Worm (Caenorhabditis elegans): Measurements from ENCODE around the gene dph-7.
A peak's percentile ranks its signal among the peaks of the same experiment; 100 is the strongest.

dph-7 gene

ce11 chrIII:13268856-13269255 is 46.1 kb upstream of the dph-7 start, which contains the start of gene cpf-2 (continued):
- TF ChIP-seq nhr-237 (tag; optimal IDR thresholded peaks at IDR 0.05) (no peak), ceh-63 (GFP tag; optimal IDR thresholded peaks at IDR 0.05) (no peak), nhr-19 (GFP tag; conservative IDR thresholded peaks at IDR 0.05) (peak; percentile 73), pag-3 (tag; optimal IDR thresholded peaks at IDR 0.05; ENCODE audit: borderline replicate concordance, insufficient read depth) (no peak), fkh-8 (tag; optimal IDR thresholded peaks at IDR 0.05) (peak; percentile 80), tbx-2 (tag; optimal IDR thresholded peaks at IDR 0.05) (peak; percentile 83), lsy-2 (tag; optimal IDR thresholded peaks at IDR 0.05) (peak; percentile 80), fos-1 (tag; optimal IDR thresholded peaks at IDR 0.05) (no peak), dpl-1 (GFP tag; optimal IDR thresholded peaks at IDR 0.05) (peak; percentile 64 to 73 (median 73)), sup-37 (GFP tag; optimal IDR thresholded peaks at IDR 0.05) (no peak), fkh-10 (GFP tag; optimal IDR thresholded peaks at IDR 0.05) (peak; percentile 30), ceh-8 (GFP tag; optimal IDR thresholded peaks at IDR 0.05) (no peak), lin-13 (GFP tag; optimal IDR thresholded peaks at IDR 0.05) (peak; percentile 66), Y116A8C.19 (tag; optimal IDR thresholded peaks at IDR 0.05; ENCODE audit: borderline replicate concordance) (no peak), nhr-85 (tag) (peak; percentile 91), sptf-1 (tag; optimal IDR thresholded peaks at IDR 0.05) (no peak), C04F5.9 (tag; optimal IDR thresholded peaks at IDR 0.05) (peak; percentile 50), nhr-12 (tag; optimal IDR thresholded peaks at IDR 0.05) (no peak), ets-5 (GFP tag; IDR thresholded peaks at IDR 0.05) (no peak), efl-1 (optimal IDR thresholded peaks at IDR 0.05) (peak; percentile 77 to 80), efl-1 (GFP tag; optimal IDR thresholded peaks at IDR 0.05 in 1 of 2) (peak; percentile 73 to 97), vab-15 (tag; optimal IDR thresholded peaks at IDR 0.05) (peak; percentile 46), ama-1 (optimal IDR thresholded peaks at IDR 0.05) (no peak), nhr-90 (tag; optimal IDR thresholded peaks at IDR 0.05; ENCODE audit: poor library complexity) (peak; percentile 84), unc-62 (GFP tag; optimal IDR thresholded peaks at IDR 0.05) (no peak), dsc-1 (tag; optimal IDR thresholded peaks at IDR 0.05) (peak; percentile 86), tlp-1 (tag; optimal IDR thresholded peaks at IDR 0.05) (no peak), ztf-11 (tag; optimal IDR thresholded peaks at IDR 0.05) (peak; percentile 27 to 75), xbp-1 (tag; optimal IDR thresholded peaks at IDR 0.05) (peak; percentile 83), swsn-7 (tag; optimal IDR thresholded peaks at IDR 0.05) (peak; percentile 84), hlh-17 (GFP tag; optimal IDR thresholded peaks at IDR 0.05; ENCODE audit: borderline replicate concordance) (no peak), unc-86 (tag; optimal IDR thresholded peaks at IDR 0.05) (peak; percentile 86), unc-30 (tag; optimal IDR thresholded peaks at IDR 0.05) (no peak), lin-35 (GFP tag; optimal IDR thresholded peaks at IDR 0.05) (peak; percentile 69 to 77), aly-2 (tag; optimal IDR thresholded peaks at IDR 0.05) (no peak), ces-1 (GFP tag; optimal IDR thresholded peaks at IDR 0.05) (no peak), alr-1 (tag; optimal IDR thresholded peaks at IDR 0.05; ENCODE audit: borderline replicate concordance) (no peak), nhr-20 (tag; optimal IDR thresholded peaks at IDR 0.05) (peak; percentile 81), lin-15B (tag; optimal IDR thresholded peaks at IDR 0.05) (peak; percentile 1), snpc-4 (tag; optimal IDR thresholded peaks at IDR 0.05) (peak; percentile 78), ztf-4 (tag; optimal IDR thresholded peaks at IDR 0.05) (peak; percentile 54), elt-3 (tag; optimal IDR thresholded peaks at IDR 0.05) (peak in 1 of 6 experiments; percentile 53), rnt-1 (tag; optimal IDR thresholded peaks at IDR 0.05) (peak; percentile 92), pax-3 (tag; optimal IDR thresholded peaks at IDR 0.05) (peak; percentile 26), elt-2 (tag; optimal IDR thresholded peaks at IDR 0.05) (peak; percentile 42)

Measured in whole organism, L1 larva.